Worm (Caenorhabditis elegans) whole organism, late embryonic: ENCODE measurements around the gene eif-3.F.

Experiments
- C38D4.7 ChIP-seq: fragments of 200-800 bp; sonication (Bioruptor generic); optimal IDR thresholded peaks from 2 replicates; lab custom pipeline; 2018; ENCODE audit warnings: mild to moderate bottlenecking, missing genetic modification characterization, moderate library complexity, missing compliant biosample characterization
- F13H6.1 ChIP-seq: sonication (generic microtip); optimal IDR thresholded peaks from 2 replicates; lab custom pipeline; 2016; ENCODE audit warnings: missing genetic modification characterization, missing compliant biosample characterization
- K02D7.2 ChIP-seq: sonication (generic microtip); optimal IDR thresholded peaks from 2 replicates; lab custom pipeline; 2017; ENCODE audit warnings: mild to moderate bottlenecking, missing genetic modification characterization, missing compliant biosample characterization
- T23F11.4 ChIP-seq: fragments of 200-800 bp; sonication (Bioruptor generic); optimal IDR thresholded peaks from 2 replicates; lab custom pipeline; 2018; ENCODE audit warnings: mild to moderate bottlenecking, missing genetic modification characterization, missing compliant biosample characterization
- Y22D7AL.16 ChIP-seq: sonication (generic microtip); optimal IDR thresholded peaks from 2 replicates; lab custom pipeline; 2016; ENCODE audit warnings: missing genetic modification characterization, missing compliant biosample characterization
- ama-1 ChIP-seq: fragments of 150-350 bp; optimal IDR thresholded peaks from 2 replicates; lab custom pipeline; 2014
- ceh-18 ChIP-seq: sonication (generic microtip); optimal IDR thresholded peaks from 2 replicates; lab custom pipeline; 2016; ENCODE audit warnings: missing genetic modification characterization, missing compliant biosample characterization
- ceh-19 ChIP-seq: fragments of 200-800 bp; sonication (Bioruptor generic); optimal IDR thresholded peaks from 2 replicates; lab custom pipeline; 2018; ENCODE audit warnings: mild to moderate bottlenecking, missing genetic modification characterization, missing compliant biosample characterization
- ceh-22 ChIP-seq: sonication (generic microtip); optimal IDR thresholded peaks from 2 replicates; lab custom pipeline; 2017; ENCODE audit warnings: missing biosample characterization, missing genetic modification characterization
- ceh-31 ChIP-seq: sonication (generic microtip); optimal IDR thresholded peaks from 2 replicates; lab custom pipeline; 2016; ENCODE audit warnings: missing genetic modification characterization, missing compliant biosample characterization
- ceh-34 ChIP-seq: sonication (generic microtip); optimal IDR thresholded peaks from 2 replicates; lab custom pipeline; 2016; ENCODE audit warnings: mild to moderate bottlenecking, missing genetic modification characterization, missing compliant biosample characterization
- ceh-6 ChIP-seq: fragments of 200-800 bp; sonication (Bioruptor generic); optimal IDR thresholded peaks from 2 replicates; lab custom pipeline; 2018; ENCODE audit warnings: mild to moderate bottlenecking, missing genetic modification characterization, missing compliant biosample characterization
- ceh-9 ChIP-seq: sonication (generic microtip); optimal IDR thresholded peaks from 2 replicates; lab custom pipeline; 2016; ENCODE audit warnings: mild to moderate bottlenecking, missing genetic modification characterization, inconsistent platforms, missing compliant biosample characterization
- che-1 ChIP-seq: sonication (generic microtip); optimal IDR thresholded peaks from 2 replicates; lab custom pipeline; 2016; ENCODE audit warnings: mild to moderate bottlenecking, missing genetic modification characterization, missing compliant biosample characterization
- dmd-4 ChIP-seq: sonication (generic microtip); optimal IDR thresholded peaks from 2 replicates; lab custom pipeline; 2016; ENCODE audit warnings: borderline replicate concordance, missing genetic modification characterization, missing compliant biosample characterization
- dve-1 ChIP-seq: sonication (generic microtip); optimal IDR thresholded peaks from 2 replicates; lab custom pipeline; 2017; ENCODE audit warnings: antibody characterized with exemption, mild to moderate bottlenecking, missing genetic modification characterization, missing compliant biosample characterization
- elt-2 ChIP-seq: sonication (generic microtip); optimal IDR thresholded peaks from 2 replicates; lab custom pipeline; 2016; ENCODE audit warnings: missing genetic modification reagents, missing genetic modification characterization, missing compliant biosample characterization
- eyg-1 ChIP-seq: sonication (generic microtip); optimal IDR thresholded peaks from 2 replicates; lab custom pipeline; 2016; ENCODE audit warnings: missing genotype, missing genetic modification characterization, missing compliant biosample characterization
- fax-1 ChIP-seq: sonication (generic microtip); optimal IDR thresholded peaks from 2 replicates; lab custom pipeline; 2016; ENCODE audit warnings: missing genotype, missing genetic modification characterization, missing compliant biosample characterization
- fkh-10 ChIP-seq: fragments of 150-350 bp; optimal IDR thresholded peaks from 2 replicates; lab custom pipeline; 2014; ENCODE audit warnings: missing biosample characterization, missing genetic modification reagents, missing genetic modification characterization
- fkh-6 ChIP-seq: sonication (generic microtip); optimal IDR thresholded peaks from 2 replicates; lab custom pipeline; 2016; ENCODE audit warnings: missing genetic modification characterization, missing compliant biosample characterization
- hlh-13 ChIP-seq: fragments of 200-800 bp; sonication (Bioruptor generic); optimal IDR thresholded peaks from 2 replicates; lab custom pipeline; 2018; ENCODE audit warnings: mild to moderate bottlenecking, missing genetic modification characterization, missing compliant biosample characterization
- hlh-6 ChIP-seq: sonication (generic microtip); optimal IDR thresholded peaks from 2 replicates; lab custom pipeline; 2016; ENCODE audit warnings: missing genotype, missing genetic modification characterization, missing compliant biosample characterization
- hlh-8 ChIP-seq: sonication (generic microtip); optimal IDR thresholded peaks from 2 replicates; lab custom pipeline; 2016; ENCODE audit warnings: missing genotype, missing genetic modification characterization, missing compliant biosample characterization
- lin-11 ChIP-seq: fragments of 200-800 bp; sonication (Bioruptor generic); optimal IDR thresholded peaks from 2 replicates; lab custom pipeline; 2018; ENCODE audit warnings: mild to moderate bottlenecking, missing genetic modification characterization, missing compliant biosample characterization
- mec-3 ChIP-seq: sonication (generic microtip); optimal IDR thresholded peaks from 2 replicates; lab custom pipeline; 2016; ENCODE audit warnings: borderline replicate concordance, missing genetic modification characterization, missing compliant biosample characterization
- nfya-1 ChIP-seq: sonication (generic microtip); optimal IDR thresholded peaks from 2 replicates; lab custom pipeline; 2017; ENCODE audit warnings: missing genetic modification characterization, mild to moderate bottlenecking, missing compliant biosample characterization, antibody characterized with exemption, moderate library complexity
- nhr-11 ChIP-seq: fragments of 150-350 bp; optimal IDR thresholded peaks from 2 replicates; lab custom pipeline; 2014; ENCODE audit warnings: missing biosample characterization, missing genetic modification characterization
- nhr-232 ChIP-seq: sonication (generic microtip); optimal IDR thresholded peaks from 2 replicates; lab custom pipeline; 2016; ENCODE audit warnings: missing genetic modification characterization, missing compliant biosample characterization
- npax-4 ChIP-seq: sonication (generic microtip); optimal IDR thresholded peaks from 2 replicates; lab custom pipeline; 2016; ENCODE audit warnings: missing genetic modification characterization, missing compliant biosample characterization
- pat-9 ChIP-seq: fragments of 200-800 bp; sonication (Bioruptor generic); optimal IDR thresholded peaks from 2 replicates; lab custom pipeline; 2018; ENCODE audit warnings: mild to moderate bottlenecking, missing genetic modification characterization, moderate library complexity, missing compliant biosample characterization
- pha-2 ChIP-seq: sonication (generic microtip); optimal IDR thresholded peaks from 2 replicates; lab custom pipeline; 2017; ENCODE audit warnings: mild to moderate bottlenecking, missing genetic modification characterization, missing compliant biosample characterization
- pqm-1 ChIP-seq: sonication (generic microtip); optimal IDR thresholded peaks from 2 replicates; lab custom pipeline; 2016; ENCODE audit warnings: missing genetic modification characterization, missing compliant biosample characterization
- pros-1 ChIP-seq: fragments of 150-350 bp; optimal IDR thresholded peaks from 2 replicates; lab custom pipeline; 2014; ENCODE audit warnings: missing biosample characterization, missing genetic modification reagents, missing genetic modification characterization
- ref-2 ChIP-seq: sonication (generic microtip); optimal IDR thresholded peaks from 2 replicates; lab custom pipeline; 2016; ENCODE audit warnings: missing genetic modification characterization, missing compliant biosample characterization
- rnt-1 ChIP-seq: sonication (generic microtip); optimal IDR thresholded peaks from 2 replicates; lab custom pipeline; 2016; ENCODE audit warnings: missing genetic modification characterization, missing compliant biosample characterization
- sdc-2 ChIP-seq: sonication (generic microtip); optimal IDR thresholded peaks from 2 replicates; lab custom pipeline; 2016; ENCODE audit warnings: missing genotype, missing genetic modification characterization, missing compliant biosample characterization
- sox-2 ChIP-seq: fragments of 200-800 bp; sonication (Bioruptor generic); IDR thresholded peaks from 2 replicates; pipeline ENCODE4 v1.3.6; 2022; ENCODE audit warnings: missing genetic modification reagents, missing genetic modification characterization, missing compliant biosample characterization
- sox-4 ChIP-seq: sonication (generic microtip); optimal IDR thresholded peaks from 2 replicates; lab custom pipeline; 2017; ENCODE audit warnings: mild to moderate bottlenecking, missing genetic modification characterization, inconsistent platforms, missing compliant biosample characterization
- unc-42 ChIP-seq: sonication (generic microtip); optimal IDR thresholded peaks from 2 replicates; lab custom pipeline; 2016; ENCODE audit warnings: missing genotype, missing genetic modification characterization, missing compliant biosample characterization
- unc-55 ChIP-seq: sonication (generic microtip); optimal IDR thresholded peaks from 2 replicates; lab custom pipeline; 2017; ENCODE audit warnings: missing biosample characterization, missing genetic modification reagents, missing genetic modification characterization
- unc-86 ChIP-seq: sonication (generic microtip); optimal IDR thresholded peaks from 2 replicates; lab custom pipeline; 2016; ENCODE audit warnings: missing genetic modification characterization, missing compliant biosample characterization
- ztf-16 ChIP-seq: sonication (generic microtip); optimal IDR thresholded peaks from 2 replicates; lab custom pipeline; 2017; ENCODE audit warnings: missing genetic modification characterization, missing compliant biosample characterization

eif-3.F gene

ce11 chrII:9356723-9357122, 25.3 kb downstream of the eif-3.F start (continued):
- peak; percentile 18 for TF ChIP-seq unc-55
- TF ChIP-seq dve-1 = peak; percentile 2
- TF ChIP-seq ceh-19 = peak; percentile 32
- TF ChIP-seq ama-1 (lab: Kevin White, UChicago) = no peak
- TF ChIP-seq ceh-9 (tag; lab: Kevin White, UChicago) = no peak

- no peak for TF ChIP-seq ceh-34 (tag; lab: Kevin White, UChicago)
- no peak for TF ChIP-seq Y22D7AL.16 (tag; lab: Kevin White, UChicago)
- TF ChIP-seq F13H6.1 (tag; lab: Kevin White, UChicago) = no peak
- TF ChIP-seq ceh-6 = no peak
- no peak for TF ChIP-seq pha-2 (tag; lab: Kevin White, UChicago)
- TF ChIP-seq sdc-2 (tag; lab: Kevin White, UChicago) = no peak
- TF ChIP-seq sox-2 = no peak
- no peak for TF ChIP-seq ztf-16
- TF ChIP-seq fkh-6 (tag; lab: Kevin White, UChicago) = no peak
- TF ChIP-seq mec-3 (tag; lab: Kevin White, UChicago) = no peak
Observed at ce11 chrII:9358230-9358629, 26.8 kb downstream of the eif-3.F start, which contains the start of gene mel-11. TSS of gene mel-11 (plus strand) at chrII:9358530.

ce11 chrII:9362249-9362648, 30.8 kb downstream of the eif-3.F start:
- TF ChIP-seq hlh-6 (tag; lab: Kevin White, UChicago) (no peak), K02D7.2 (tag; lab: Kevin White, UChicago) (no peak), che-1 (tag; lab: Kevin White, UChicago) (no peak), eyg-1 (tag; lab: Kevin White, UChicago) (no peak), unc-55 (no peak), pqm-1 (tag; lab: Kevin White, UChicago) (no peak), pros-1 (tag; lab: Kevin White, UChicago) (no peak), T23F11.4 (GFP tag; lab: Kevin White, UChicago) (no peak), nfya-1 (tag; lab: Kevin White, UChicago) (no peak)

ce11 chrII:9369394-9369793, 38.0 kb downstream of the eif-3.F start:
- no peak for TF ChIP-seq lin-11 (tag; lab: Kevin White, UChicago)
- no peak for TF ChIP-seq pha-2 (tag; lab: Kevin White, UChicago)
- TF ChIP-seq ceh-22 (tag; lab: Kevin White, UChicago) = no peak
- no peak for TF ChIP-seq hlh-13 (GFP tag; lab: Kevin White, UChicago)
- no peak for TF ChIP-seq sdc-2 (tag; lab: Kevin White, UChicago)
- no peak for TF ChIP-seq ref-2 (tag; lab: Kevin White, UChicago)
- TF ChIP-seq fkh-10 (GFP tag; lab: Kevin White, UChicago) = no peak
- TF ChIP-seq Y22D7AL.16 (tag; lab: Kevin White, UChicago) = no peak
- TF ChIP-seq ama-1 (lab: Kevin White, UChicago) = no peak
- TF ChIP-seq fkh-6 (tag; lab: Kevin White, UChicago) = no peak
- no peak for TF ChIP-seq unc-86 (tag; lab: Kevin White, UChicago)
- TF ChIP-seq mec-3 (tag; lab: Kevin White, UChicago) = no peak
- TF ChIP-seq dmd-4 (tag; lab: Kevin White, UChicago) = no peak
- no peak for TF ChIP-seq elt-2 (tag; lab: Kevin White, UChicago)

ce11 chrII:9372393-9372792, 41.0 kb downstream of the eif-3.F start, which contains the start of gene C06C3.3:
TSS of gene C06C3.3 (minus strand) at chrII:9372493.
- TF ChIP-seq unc-42 (no peak), sox-4 (no peak), hlh-13 (GFP tag; lab: Kevin White, UChicago) (no peak), eyg-1 (tag; lab: Kevin White, UChicago) (no peak), pqm-1 (tag; lab: Kevin White, UChicago) (no peak), lin-11 (tag; lab: Kevin White, UChicago) (no peak), C38D4.7 (no peak), pha-2 (tag; lab: Kevin White, UChicago) (no peak), rnt-1 (tag; lab: Kevin White, UChicago) (no peak), F13H6.1 (tag; lab: Kevin White, UChicago) (no peak), npax-4 (tag; lab: Kevin White, UChicago) (no peak), fax-1 (tag; lab: Kevin White, UChicago) (no peak), hlh-8 (no peak), pat-9 (no peak), nhr-11 (tag; lab: Kevin White, UChicago) (no peak), ceh-18 (no peak), nhr-232 (tag; lab: Kevin White, UChicago) (no peak), ceh-31 (tag; lab: Kevin White, UChicago) (no peak), che-1 (tag; lab: Kevin White, UChicago) (no peak)
